Fruit fly (Drosophila melanogaster) whole organism, wandering third instar larva: Measurements from ENCODE around the gene CG13875.

ENCODE experiments used
- Abd-B ChIP-seq: fragments of >200 bp; optimal IDR thresholded peaks from 2 replicates; lab custom pipeline; 2017; ENCODE audit warnings: missing biosample characterization, missing genetic modification characterization
- CG32264 ChIP-seq: fragments of 200-800 bp; sonication (Bioruptor generic); optimal IDR thresholded peaks from 2 replicates; lab custom pipeline; 2016; ENCODE audit warnings: missing biosample characterization, missing genetic modification characterization
- CrebA ChIP-seq: fragments of 200-800 bp; sonication (Bioruptor generic); optimal IDR thresholded peaks from 2 replicates; lab custom pipeline; 2016; ENCODE audit warnings: missing biosample characterization, mild to moderate bottlenecking, missing genetic modification characterization, borderline replicate concordance
- Dfd ChIP-seq: fragments of >200 bp; optimal IDR thresholded peaks from 2 replicates; lab custom pipeline; 2017; ENCODE audit warnings: missing biosample characterization, missing genetic modification characterization
- Dif ChIP-seq: fragments of 200-275, 200-300 bp; sonication (Bioruptor generic); optimal IDR thresholded peaks from 2 replicates; lab custom pipeline; 2018; ENCODE audit warnings: missing biosample characterization, missing genetic modification characterization; ENCODE audit not compliant: partially characterized antibody
- GATAd ChIP-seq: sonication (Bioruptor generic); optimal IDR thresholded peaks from 2 replicates; lab custom pipeline; 2016; ENCODE audit warnings: missing biosample characterization, missing genetic modification characterization
- HLH106 ChIP-seq: fragments of 200-800 bp; optimal IDR thresholded peaks from 3 replicates; lab custom pipeline; 2019; ENCODE audit warnings: missing biosample characterization, mild to moderate bottlenecking, missing genetic modification characterization, moderate library complexity
- Hnf4 ChIP-seq: fragments of 200-800 bp; sonication (Bioruptor generic); optimal IDR thresholded peaks from 2 replicates; lab custom pipeline; 2016; ENCODE audit warnings: missing biosample characterization, mild to moderate bottlenecking, missing genetic modification characterization
- Hr78 ChIP-seq: fragments of >200 bp; optimal IDR thresholded peaks from 2 replicates; lab custom pipeline; 2017; ENCODE audit warnings: missing biosample characterization, missing genetic modification characterization
- Hr83 ChIP-seq: fragments of 200-300 bp; sonication (Bioruptor generic); optimal IDR thresholded peaks from 2 replicates; lab custom pipeline; 2016; ENCODE audit warnings: missing biosample characterization, mild to moderate bottlenecking, missing genetic modification characterization, moderate library complexity; ENCODE audit not compliant: poor library complexity, severe bottlenecking
- Jra ChIP-seq: sonication (Bioruptor generic); optimal IDR thresholded peaks from 2 replicates; lab custom pipeline; 2016; ENCODE audit warnings: missing biosample characterization, missing genetic modification characterization
- Mio ChIP-seq: sonication (Bioruptor generic); optimal IDR thresholded peaks from 2 replicates; lab custom pipeline; 2016; ENCODE audit warnings: missing biosample characterization, missing genetic modification characterization
- Myc ChIP-seq: fragments of >200 bp; optimal IDR thresholded peaks from 2 replicates; lab custom pipeline; 2017
- N ChIP-seq: fragments of >200 bp; optimal IDR thresholded peaks from 2 replicates; lab custom pipeline; 2018; ENCODE audit warnings: missing biosample characterization, missing external identifiers, missing genetic modification characterization
- OdsH ChIP-seq: fragments of 200-800 bp; sonication (Bioruptor generic); optimal IDR thresholded peaks from 2 replicates; lab custom pipeline; 2016; ENCODE audit warnings: missing biosample characterization, mild to moderate bottlenecking, missing genetic modification characterization
- Rel ChIP-seq, 2 experiments: fragments of 200-800 bp; sonication (Bioruptor generic) in 1 of 2; optimal IDR thresholded peaks; 2 replicates in 1 of 2; 3 replicates in 1 of 2; lab custom pipeline; 2016 to 2019; ENCODE audit warnings: mild to moderate bottlenecking in 2 of 2, missing biosample characterization in 2 of 2, missing genetic modification characterization in 2 of 2, moderate library complexity in 1 of 2
- Sp1 ChIP-seq: fragments of 200-800 bp; sonication (Bioruptor generic); optimal IDR thresholded peaks from 3 replicates; lab custom pipeline; 2019; ENCODE audit warnings: missing biosample characterization, mild to moderate bottlenecking, missing genetic modification characterization, moderate library complexity
- Vsx2 ChIP-seq: fragments of 200-300, 225-300 bp; sonication (Bioruptor generic); optimal IDR thresholded peaks from 2 replicates; lab custom pipeline; 2018; ENCODE audit warnings: missing biosample characterization, missing genetic modification characterization; ENCODE audit not compliant: partially characterized antibody
- br ChIP-seq: fragments of 200-800 bp; sonication (Bioruptor generic); optimal IDR thresholded peaks from 2 replicates; lab custom pipeline; 2016; ENCODE audit warnings: missing biosample characterization, missing genetic modification characterization
- brk ChIP-seq: fragments of 200-800 bp; sonication (Bioruptor generic); optimal IDR thresholded peaks from 2 replicates; lab custom pipeline; 2016; ENCODE audit warnings: missing biosample characterization, mild to moderate bottlenecking, missing genetic modification characterization
- dl ChIP-seq, 2 experiments: fragments of 175-275, 200-275 bp in 1 of 2; fragments of 200-275 bp in 1 of 2; sonication (Bioruptor generic); optimal IDR thresholded peaks; lab custom pipeline; 2018; ENCODE audit warnings: mild to moderate bottlenecking in 2 of 2, missing biosample characterization in 2 of 2, missing genetic modification characterization in 2 of 2, moderate library complexity in 2 of 2; ENCODE audit not compliant: partially characterized antibody in 2 of 2, insufficient read depth in 1 of 2
- dmrt93B ChIP-seq: fragments of 200-800 bp; sonication (Bioruptor generic); optimal IDR thresholded peaks from 2 replicates; lab custom pipeline; 2018; ENCODE audit warnings: missing biosample characterization, mild to moderate bottlenecking, missing genetic modification characterization
- dsf ChIP-seq: sonication (Bioruptor generic); optimal IDR thresholded peaks from 2 replicates; lab custom pipeline; 2016; ENCODE audit warnings: missing biosample characterization, missing genetic modification characterization, borderline replicate concordance
- ey ChIP-seq: fragments of 200-800 bp; sonication (Bioruptor generic); optimal IDR thresholded peaks from 2 replicates; lab custom pipeline; 2016; ENCODE audit warnings: missing biosample characterization, missing genetic modification characterization
- foxo ChIP-seq, 2 experiments: fragments of 200-800 bp; sonication (Bioruptor generic); optimal IDR thresholded peaks; 2 replicates in 1 of 2; 3 replicates in 1 of 2; lab custom pipeline; 2016 to 2017; ENCODE audit warnings: missing biosample characterization in 2 of 2, missing genetic modification characterization in 2 of 2
- fru ChIP-seq: fragments of 200-800 bp; sonication (Bioruptor generic); optimal IDR thresholded peaks from 3 replicates; lab custom pipeline; 2016; ENCODE audit warnings: missing biosample characterization, mild to moderate bottlenecking, missing genetic modification characterization
- h ChIP-seq: fragments of 200-800 bp; sonication (Bioruptor generic); optimal IDR thresholded peaks from 3 replicates; lab custom pipeline; 2016; ENCODE audit warnings: missing biosample characterization, mild to moderate bottlenecking, missing genetic modification characterization
- jim ChIP-seq: fragments of 175-275, 200-325 bp; sonication (Bioruptor generic); optimal IDR thresholded peaks from 2 replicates; lab custom pipeline; 2016; ENCODE audit warnings: missing biosample characterization, mild to moderate bottlenecking, missing genetic modification characterization
- lola ChIP-seq: fragments of >200 bp; optimal IDR thresholded peaks from 2 replicates; lab custom pipeline; 2017; ENCODE audit warnings: missing biosample characterization, missing genetic modification characterization
- pan ChIP-seq: fragments of >200 bp; optimal IDR thresholded peaks from 2 replicates; lab custom pipeline; 2017
- psq ChIP-seq: fragments of 200-800 bp; sonication (Bioruptor generic); optimal IDR thresholded peaks from 3 replicates; lab custom pipeline; 2017; ENCODE audit warnings: missing biosample characterization, mild to moderate bottlenecking, missing genetic modification characterization, moderate library complexity
- rgr ChIP-seq: fragments of 200-800 bp; sonication (Bioruptor generic); optimal IDR thresholded peaks from 3 replicates; lab custom pipeline; 2016; ENCODE audit warnings: missing biosample characterization, mild to moderate bottlenecking, missing genetic modification characterization
- sage ChIP-seq: fragments of 200-800 bp; sonication (Bioruptor generic); optimal IDR thresholded peaks from 2 replicates; lab custom pipeline; 2016; ENCODE audit warnings: missing biosample characterization, mild to moderate bottlenecking, missing genetic modification characterization
- sv ChIP-seq: fragments of 200-800 bp; sonication (Bioruptor generic); optimal IDR thresholded peaks from 3 replicates; lab custom pipeline; 2016; ENCODE audit warnings: missing biosample characterization, missing genetic modification characterization
- tai ChIP-seq: sonication (Bioruptor generic); optimal IDR thresholded peaks from 2 replicates; lab custom pipeline; 2016; ENCODE audit warnings: missing biosample characterization, missing genetic modification characterization
- usp ChIP-seq: fragments of >200 bp; optimal IDR thresholded peaks from 2 replicates; lab custom pipeline; 2017; ENCODE audit warnings: missing biosample characterization, missing genetic modification characterization
- woc ChIP-seq: sonication (Bioruptor generic); optimal IDR thresholded peaks from 2 replicates; lab custom pipeline; 2016; ENCODE audit warnings: missing biosample characterization, mild to moderate bottlenecking, missing genetic modification characterization

CG13875 gene

dm6 chr3L:178445-178844 is 1.3 kb upstream of the CG13875 start:
- TF ChIP-seq Hr78 (GFP tag; lab: Kevin White, UChicago), result no peak
- TF ChIP-seq dmrt93B (GFP tag; lab: Kevin White, UChicago), result no peak
- peak; percentile 13 for TF ChIP-seq psq (GFP tag; lab: Kevin White, UChicago)
- TF ChIP-seq Dif (GFP tag; lab: Kevin White, UChicago), result peak; percentile 79
- no peak for TF ChIP-seq N (GFP tag; lab: Kevin White, UChicago)
- TF ChIP-seq Vsx2 (GFP tag; lab: Kevin White, UChicago), result peak; percentile 53
- no peak for TF ChIP-seq pan (lab: Kevin White, UChicago)
- peak in 1 of 2 experiments; percentile 34 for TF ChIP-seq dl (GFP tag; optimal IDR thresholded peaks at IDR 0.05; lab: Kevin White, UChicago; ENCODE audit: insufficient read depth in 1 of 2, partially characterized antibody in 2 of 2)
- peak; percentile 5 for TF ChIP-seq Sp1 (GFP tag; lab: Kevin White, UChicago)
- peak; percentile 25 for TF ChIP-seq Jra (GFP tag; lab: Kevin White, UChicago)
- TF ChIP-seq Hr83 (GFP tag; lab: Kevin White, UChicago), result peak; percentile 37
- no peak for TF ChIP-seq br (GFP tag; lab: Kevin White, UChicago)

- TF ChIP-seq foxo (GFP tag; optimal IDR thresholded peaks at IDR 0.05; lab: Kevin White, UChicago) (no peak), CrebA (GFP tag; lab: Kevin White, UChicago) (no peak), fru (GFP tag; lab: Kevin White, UChicago) (no peak), sage (no peak), dl (GFP tag; optimal IDR thresholded peaks at IDR 0.05; lab: Kevin White, UChicago; ENCODE audit: insufficient read depth in 1 of 2, partially characterized antibody in 2 of 2) (no peak), Hnf4 (GFP tag; lab: Kevin White, UChicago) (no peak), dsf (no peak), psq (GFP tag; lab: Kevin White, UChicago) (no peak), Rel (GFP tag; optimal IDR thresholded peaks at IDR 0.05; lab: Kevin White, UChicago) (no peak), Rel (tag; optimal IDR thresholded peaks at IDR 0.05; lab: Kevin White, UChicago) (no peak), jim (GFP tag; lab: Kevin White, UChicago) (no peak), OdsH (no peak), h (GFP tag; lab: Kevin White, UChicago) (no peak), CG32264 (GFP tag; lab: Kevin White, UChicago) (no peak), Abd-B (GFP tag; lab: Kevin White, UChicago) (no peak), woc (GFP tag; lab: Kevin White, UChicago) (no peak), Sp1 (GFP tag; lab: Kevin White, UChicago) (no peak), dmrt93B (GFP tag; lab: Kevin White, UChicago) (no peak), sv (GFP tag; lab: Kevin White, UChicago) (no peak), Dfd (no peak)
Measured at dm6 chr3L:178913-179488, 722 bp upstream of the CG13875 start, which contains the start of gene Vdup1. Gene Vdup1, minus strand, starts transcription at chr3L:178963.

dm6 chr3L:180262-180543 is 480 bp downstream of the CG13875 start:
- TF ChIP-seq Mio (GFP tag; lab: Kevin White, UChicago), result no peak
- peak; percentile 13 for TF ChIP-seq Hr83 (GFP tag; lab: Kevin White, UChicago)
- no peak for TF ChIP-seq lola (GFP tag; lab: Kevin White, UChicago)
- no peak for TF ChIP-seq sv (GFP tag; lab: Kevin White, UChicago)

- TF ChIP-seq Dif (GFP tag; lab: Kevin White, UChicago) (no peak), rgr (no peak), sv (GFP tag; lab: Kevin White, UChicago) (peak; percentile 90), HLH106 (peak; percentile 87), dmrt93B (GFP tag; lab: Kevin White, UChicago) (no peak), Sp1 (GFP tag; lab: Kevin White, UChicago) (peak; percentile 85), jim (GFP tag; lab: Kevin White, UChicago) (no peak), Vsx2 (GFP tag; lab: Kevin White, UChicago) (no peak), Myc (no peak), br (GFP tag; lab: Kevin White, UChicago) (peak; percentile 90), Rel (GFP tag; optimal IDR thresholded peaks at IDR 0.05; lab: Kevin White, UChicago) (no peak), Rel (tag; optimal IDR thresholded peaks at IDR 0.05; lab: Kevin White, UChicago) (no peak), lola (GFP tag; lab: Kevin White, UChicago) (no peak), usp (GFP tag; lab: Kevin White, UChicago) (no peak), tai (GFP tag; lab: Kevin White, UChicago) (no peak), ey (peak; percentile 91), Abd-B (GFP tag; lab: Kevin White, UChicago) (no peak), GATAd (GFP tag; lab: Kevin White, UChicago) (no peak), psq (GFP tag; lab: Kevin White, UChicago) (peak; percentile 80), foxo (GFP tag; optimal IDR thresholded peaks at IDR 0.05; lab: Kevin White, UChicago) (peak; percentile 76 to 95), CrebA (GFP tag; lab: Kevin White, UChicago) (no peak), N (GFP tag; lab: Kevin White, UChicago) (no peak), OdsH (peak; percentile 88), brk (no peak), fru (GFP tag; lab: Kevin White, UChicago) (peak; percentile 89), Hnf4 (GFP tag; lab: Kevin White, UChicago) (no peak), dsf (peak; percentile 88), Mio (GFP tag; lab: Kevin White, UChicago) (no peak), CG32264 (GFP tag; lab: Kevin White, UChicago) (peak; percentile 76), Hr83 (GFP tag; lab: Kevin White, UChicago) (peak; percentile 78), Hr78 (GFP tag; lab: Kevin White, UChicago) (no peak), woc (GFP tag; lab: Kevin White, UChicago) (no peak), sage (no peak), h (GFP tag; lab: Kevin White, UChicago) (peak; percentile 93), dl (GFP tag; optimal IDR thresholded peaks at IDR 0.05; lab: Kevin White, UChicago; ENCODE audit: insufficient read depth in 1 of 2, partially characterized antibody in 2 of 2) (no peak)
Measured at dm6 chr3L:184251-184650, 4.5 kb downstream of the CG13875 start, which contains the start of the genes CG34140, Mkp and Mtch. Gene CG34140, minus strand, starts transcription at chr3L:184424. Gene Mkp, minus strand, starts transcription at chr3L:184540. Gene Mtch, plus strand, starts transcription at chr3L:184626.
